Worm (Caenorhabditis elegans) whole organism, L3 larva: ENCODE measurements around the gene irld-24.

ENCODE experiments used
- R02D3.7 ChIP-seq: fragments of 150-350 bp; optimal IDR thresholded peaks from 2 replicates; lab custom pipeline; 2014; ENCODE audit warnings: missing biosample characterization, missing genetic modification characterization
- ZK546.5 ChIP-seq: sonication (generic microtip); optimal IDR thresholded peaks from 2 replicates; lab custom pipeline; 2017; ENCODE audit warnings: missing biosample characterization, missing genetic modification characterization
- aly-2 ChIP-seq: fragments of 150-350 bp; optimal IDR thresholded peaks from 2 replicates; lab custom pipeline; 2014; ENCODE audit warnings: missing biosample characterization, missing genetic modification characterization
- ama-1 ChIP-seq: fragments of 150-350 bp; optimal IDR thresholded peaks from 2 replicates; lab custom pipeline; 2018
- ceh-82 ChIP-seq: fragments of 150-350 bp; optimal IDR thresholded peaks from 2 replicates; lab custom pipeline; 2014; ENCODE audit warnings: missing biosample characterization, missing genetic modification characterization
- egl-5 ChIP-seq: fragments of 150-350 bp; optimal IDR thresholded peaks from 2 replicates; lab custom pipeline; 2017; ENCODE audit warnings: missing biosample characterization, missing genetic modification reagents, missing genetic modification characterization, inconsistent platforms
- elt-1 ChIP-seq: fragments of 150-350 bp; optimal IDR thresholded peaks from 2 replicates; lab custom pipeline; 2014; ENCODE audit warnings: missing biosample characterization, missing genetic modification characterization
- elt-2 ChIP-seq: sonication (generic microtip); optimal IDR thresholded peaks from 2 replicates; lab custom pipeline; 2016; ENCODE audit warnings: missing genetic modification reagents, mild to moderate bottlenecking, missing genetic modification characterization, missing compliant biosample characterization
- elt-3 ChIP-seq, 3 experiments: fragments of 150-350 bp in 1 of 3; sonication (generic microtip) in 2 of 3; optimal IDR thresholded peaks; 2 replicates in 2 of 3; 4 replicates in 1 of 3; lab custom pipeline; 2014 to 2017; ENCODE audit warnings: missing biosample characterization in 3 of 3, missing genetic modification characterization in 3 of 3
- fos-1 ChIP-seq: fragments of 150-350 bp; optimal IDR thresholded peaks from 2 replicates; lab custom pipeline; 2014; ENCODE audit warnings: missing biosample characterization, missing genetic modification characterization
- lin-15B ChIP-seq: fragments of 150-350 bp; optimal IDR thresholded peaks from 2 replicates; lab custom pipeline; 2014; ENCODE audit warnings: missing biosample characterization, missing genetic modification characterization
- lin-39 ChIP-seq: fragments of 150-350 bp; optimal IDR thresholded peaks from 2 replicates; lab custom pipeline; 2018; ENCODE audit warnings: missing biosample characterization, missing genetic modification reagents, missing genetic modification characterization
- lsy-12 ChIP-seq: sonication (generic microtip); optimal IDR thresholded peaks from 2 replicates; lab custom pipeline; 2016; ENCODE audit warnings: mild to moderate bottlenecking, missing genetic modification characterization, missing compliant biosample characterization
- mml-1 ChIP-seq: fragments of 150-350 bp; sonication (generic microtip); optimal IDR thresholded peaks from 3 replicates; lab custom pipeline; 2014; ENCODE audit warnings: missing biosample characterization, missing genetic modification characterization
- nfya-1 ChIP-seq: sonication (generic microtip); optimal IDR thresholded peaks from 2 replicates; lab custom pipeline; 2017; ENCODE audit warnings: missing genetic modification characterization, mild to moderate bottlenecking, missing compliant biosample characterization, antibody characterized with exemption, moderate library complexity; ENCODE audit not compliant: insufficient read depth
- nhr-12 ChIP-seq: fragments of 150-350 bp; optimal IDR thresholded peaks from 2 replicates; lab custom pipeline; 2014; ENCODE audit warnings: missing biosample characterization, missing genetic modification characterization
- nhr-23 ChIP-seq: fragments of 150-350 bp; optimal IDR thresholded peaks from 2 replicates; lab custom pipeline; 2014; ENCODE audit warnings: missing biosample characterization, missing genetic modification reagents, missing genetic modification characterization
- nhr-237 ChIP-seq: fragments of 150-350 bp; optimal IDR thresholded peaks from 2 replicates; lab custom pipeline; 2014; ENCODE audit warnings: missing biosample characterization, missing genetic modification characterization
- nhr-25 ChIP-seq: sonication (generic microtip); optimal IDR thresholded peaks from 2 replicates; lab custom pipeline; 2017; ENCODE audit warnings: missing biosample characterization, missing genetic modification characterization
- nhr-28 ChIP-seq: fragments of 150-350 bp; optimal IDR thresholded peaks from 2 replicates; lab custom pipeline; 2014; ENCODE audit warnings: missing biosample characterization, missing genetic modification characterization
- nhr-43 ChIP-seq: sonication (generic microtip); optimal IDR thresholded peaks from 2 replicates; lab custom pipeline; 2016; ENCODE audit warnings: mild to moderate bottlenecking, missing genetic modification characterization, missing compliant biosample characterization; ENCODE audit not compliant: poor library complexity, severe bottlenecking
- nhr-67 ChIP-seq: fragments of 150-350 bp; optimal IDR thresholded peaks from 2 replicates; lab custom pipeline; 2014; ENCODE audit warnings: missing biosample characterization, missing genetic modification characterization
- nhr-76 ChIP-seq: fragments of 150-350 bp; sonication (generic microtip); optimal IDR thresholded peaks from 5 replicates; lab custom pipeline; 2014; ENCODE audit warnings: missing biosample characterization, missing genetic modification characterization
- nhr-77 ChIP-seq: fragments of 150-350 bp; optimal IDR thresholded peaks from 2 replicates; lab custom pipeline; 2014; ENCODE audit warnings: missing biosample characterization, missing genetic modification characterization
- pha-4 ChIP-seq: fragments of 150-350 bp; optimal IDR thresholded peaks from 2 replicates; lab custom pipeline; 2014; ENCODE audit warnings: missing biosample characterization, missing genetic modification reagents, missing genetic modification characterization
- pqm-1 ChIP-seq: fragments of 150-350 bp; optimal IDR thresholded peaks from 2 replicates; lab custom pipeline; 2017; ENCODE audit warnings: missing biosample characterization, missing genetic modification characterization, inconsistent platforms
- sea-2 ChIP-seq: fragments of 150-350 bp; sonication (generic microtip); optimal IDR thresholded peaks from 4 replicates; lab custom pipeline; 2014; ENCODE audit warnings: missing biosample characterization, missing genetic modification reagents, missing genetic modification characterization
- snpc-4 ChIP-seq: fragments of 150-350 bp; optimal IDR thresholded peaks from 2 replicates; lab custom pipeline; 2014; ENCODE audit warnings: missing biosample characterization, missing genetic modification characterization
- tbx-2 ChIP-seq: sonication (generic microtip); optimal IDR thresholded peaks from 2 replicates; lab custom pipeline; 2016; ENCODE audit warnings: mild to moderate bottlenecking, missing genetic modification characterization, missing compliant biosample characterization
- unc-39 ChIP-seq: sonication (generic microtip); optimal IDR thresholded peaks from 4 replicates; lab custom pipeline; 2017; ENCODE audit warnings: missing biosample characterization, missing genetic modification characterization
- unc-62 ChIP-seq: fragments of 150-350 bp; sonication (generic microtip); optimal IDR thresholded peaks from 4 replicates; lab custom pipeline; 2014; ENCODE audit warnings: missing biosample characterization, missing genetic modification reagents, missing genetic modification characterization
- zag-1 ChIP-seq: fragments of 150-350 bp; optimal IDR thresholded peaks from 2 replicates; lab custom pipeline; 2014; ENCODE audit warnings: missing biosample characterization, missing genetic modification characterization

Gene irld-24

DNA sequence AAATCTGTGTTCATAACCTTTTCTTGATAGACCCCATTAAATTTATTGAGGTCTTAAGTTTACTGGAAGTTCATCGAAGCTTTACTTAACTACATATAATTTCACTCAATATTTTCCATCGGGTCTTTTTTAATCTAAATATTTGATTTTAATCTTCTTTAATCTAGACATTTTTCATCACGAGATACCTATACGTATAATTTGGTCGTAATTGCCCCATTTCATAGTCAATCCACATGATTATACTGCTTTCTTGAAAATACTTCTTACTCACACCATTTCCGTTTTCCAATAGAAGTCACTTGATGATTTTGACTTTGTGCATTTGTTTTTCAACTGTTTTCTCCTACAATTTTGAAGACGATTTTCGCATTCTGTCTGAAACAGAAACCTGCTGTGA, at the start of gene irld-24:
TSS of gene irld-24 (plus strand) at position 301 of the 400 bp plus-strand sequence.
- no peak for TF ChIP-seq zag-1 (tag; lab: Kevin White, UChicago)
- no peak for TF ChIP-seq nhr-76 (tag; lab: Kevin White, UChicago)
- no peak for TF ChIP-seq nhr-67 (tag; lab: Kevin White, UChicago)
- no peak for TF ChIP-seq tbx-2 (tag; lab: Kevin White, UChicago)
- no peak for TF ChIP-seq mml-1 (tag; lab: Kevin White, UChicago)
- TF ChIP-seq sea-2 (GFP tag; lab: Kevin White, UChicago) = no peak
- no peak for TF ChIP-seq snpc-4
- TF ChIP-seq egl-5 = no peak
- no peak for TF ChIP-seq lin-15B
- TF ChIP-seq pha-4 (tag; lab: Kevin White, UChicago) = no peak
- TF ChIP-seq elt-3 (tag; optimal IDR thresholded peaks at IDR 0.05; lab: Kevin White, UChicago) = no peak
- TF ChIP-seq aly-2 (tag; lab: Kevin White, UChicago) = no peak
- TF ChIP-seq unc-62 (GFP tag; lab: Kevin White, UChicago) = no peak
- no peak for TF ChIP-seq ceh-82

DNA sequence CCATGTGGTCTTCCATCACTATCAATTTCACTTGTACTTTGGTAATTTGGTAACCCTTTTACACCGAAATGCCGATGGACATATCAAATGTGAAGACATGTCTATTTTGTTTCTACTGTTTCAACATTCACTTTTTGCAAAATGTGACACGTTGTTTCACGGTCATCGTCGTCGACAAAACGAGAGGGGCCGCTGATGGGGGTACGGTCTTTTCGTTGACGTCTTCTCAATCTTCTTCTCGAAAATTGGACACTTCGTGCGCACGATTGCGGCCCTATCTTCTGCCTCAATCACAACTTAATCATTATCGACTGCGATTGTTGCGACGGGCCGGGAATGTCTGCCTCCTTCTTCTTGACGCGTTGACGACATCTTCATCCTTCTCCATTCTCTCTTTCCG, 49.7 kb upstream of the irld-24 start:
- peak; percentile 21 for TF ChIP-seq lsy-12 (tag; lab: Kevin White, UChicago)
- TF ChIP-seq sea-2 (GFP tag; lab: Kevin White, UChicago) = no peak
- no peak for TF ChIP-seq pha-4 (tag; lab: Kevin White, UChicago)
- TF ChIP-seq fos-1 = no peak
- no peak for TF ChIP-seq unc-62 (GFP tag; lab: Kevin White, UChicago)
- TF ChIP-seq nhr-25 (tag; lab: Kevin White, UChicago) = peak; percentile 30
- peak; percentile 34 for TF ChIP-seq nhr-43 (tag; lab: Kevin White, UChicago)
- TF ChIP-seq nhr-23 = peak; percentile 26
- TF ChIP-seq ceh-82 = no peak
- TF ChIP-seq elt-3 (tag; optimal IDR thresholded peaks at IDR 0.05; lab: Kevin White, UChicago) = peak in 2 of 3 experiments; percentile 12 to 59

DNA sequence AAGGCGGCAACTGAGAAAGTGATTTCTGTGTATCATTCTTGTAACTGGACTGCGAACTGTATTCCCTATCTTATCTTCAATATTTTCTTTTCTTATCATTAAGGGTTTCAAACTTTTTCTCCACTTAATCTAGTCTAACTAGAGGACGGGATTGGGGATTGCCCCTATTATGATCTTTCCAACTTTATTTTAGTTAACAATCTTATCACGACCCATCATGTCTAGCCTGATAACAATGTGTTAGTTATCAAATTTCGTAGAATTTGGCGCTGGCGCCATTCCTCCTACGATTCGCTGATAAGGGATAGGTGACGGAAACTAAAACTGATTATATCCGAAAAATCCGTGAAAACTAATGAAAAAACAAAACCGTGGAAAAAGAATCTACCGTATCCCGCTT, 49.1 kb upstream of the irld-24 start:
- TF ChIP-seq pqm-1 (tag; lab: Kevin White, UChicago) (peak; percentile 94), elt-1 (tag; lab: Kevin White, UChicago) (no peak), elt-3 (tag; optimal IDR thresholded peaks at IDR 0.05; lab: Kevin White, UChicago) (peak; percentile 69 to 99 (median 78)), nhr-67 (tag; lab: Kevin White, UChicago) (no peak), sea-2 (GFP tag; lab: Kevin White, UChicago) (no peak), elt-2 (tag; lab: Kevin White, UChicago) (peak; percentile 85), R02D3.7 (tag; lab: Kevin White, UChicago) (peak; percentile 66), nfya-1 (no peak), nhr-76 (tag; lab: Kevin White, UChicago) (no peak), nhr-43 (tag; lab: Kevin White, UChicago) (no peak)

DNA sequence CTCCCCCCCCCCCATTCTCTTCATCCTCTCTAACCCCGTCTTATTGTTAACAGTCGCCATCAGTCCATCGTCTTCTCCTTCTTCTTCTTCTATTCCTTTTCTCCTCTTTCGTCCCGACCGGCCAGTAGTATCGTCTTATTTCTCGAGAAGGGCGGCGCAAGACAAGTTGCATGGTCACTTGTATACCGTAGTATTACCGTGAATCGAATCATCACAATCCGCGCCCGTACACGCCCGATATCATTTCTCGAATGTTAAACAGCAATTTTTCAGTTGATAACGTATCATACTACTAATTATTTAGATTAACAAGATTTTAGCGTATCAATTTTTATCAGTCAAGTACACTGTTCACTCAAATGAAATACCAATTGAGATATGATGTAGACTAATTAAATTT, 48.5 kb upstream of the irld-24 start:
- TF ChIP-seq nhr-23 = peak; percentile 39
- TF ChIP-seq nhr-43 (tag; lab: Kevin White, UChicago) = no peak
- TF ChIP-seq nfya-1 = peak; percentile 40
- TF ChIP-seq nhr-25 (tag; lab: Kevin White, UChicago) = peak; percentile 25
- TF ChIP-seq elt-3 (tag; optimal IDR thresholded peaks at IDR 0.05; lab: Kevin White, UChicago) = peak; percentile 83 to 98 (median 92)
- no peak for TF ChIP-seq unc-39

DNA sequence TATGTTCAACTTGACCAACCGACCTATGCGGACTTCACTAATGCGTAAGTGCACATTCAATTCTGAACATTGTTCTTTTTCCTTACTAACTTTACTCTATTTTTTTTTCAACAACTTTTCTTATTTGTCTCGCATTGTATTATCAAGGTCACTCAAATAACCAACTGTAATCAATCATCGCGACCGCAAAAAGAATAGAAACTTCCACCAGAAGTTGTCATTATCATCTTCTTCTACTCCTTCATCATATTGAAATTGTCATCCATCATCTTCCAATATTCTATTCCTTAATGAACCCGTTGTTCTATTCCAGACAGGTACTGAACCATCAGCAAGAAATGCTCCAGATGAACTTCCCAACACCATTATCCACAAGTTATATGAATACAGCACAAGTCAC, 47.0 kb upstream of the irld-24 start:
- no peak for TF ChIP-seq ama-1 (lab: Kevin White, UChicago)
- TF ChIP-seq pqm-1 (tag; lab: Kevin White, UChicago) = no peak
- TF ChIP-seq nhr-43 (tag; lab: Kevin White, UChicago) = peak; percentile 53
- TF ChIP-seq nhr-77 (tag; lab: Kevin White, UChicago) = no peak
- no peak for TF ChIP-seq snpc-4
- no peak for TF ChIP-seq ZK546.5 (tag; lab: Kevin White, UChicago)
- peak in 1 of 3 experiments; percentile 46 for TF ChIP-seq elt-3 (tag; optimal IDR thresholded peaks at IDR 0.05; lab: Kevin White, UChicago)
- no peak for TF ChIP-seq tbx-2 (tag; lab: Kevin White, UChicago)
- peak; percentile 79 for TF ChIP-seq nhr-23
- no peak for TF ChIP-seq unc-39
- no peak for TF ChIP-seq nhr-28
- TF ChIP-seq elt-2 (tag; lab: Kevin White, UChicago) = no peak
- TF ChIP-seq zag-1 (tag; lab: Kevin White, UChicago) = no peak
- TF ChIP-seq nhr-25 (tag; lab: Kevin White, UChicago) = peak; percentile 40
- TF ChIP-seq, all 47 proteins: peak for 4

DNA sequence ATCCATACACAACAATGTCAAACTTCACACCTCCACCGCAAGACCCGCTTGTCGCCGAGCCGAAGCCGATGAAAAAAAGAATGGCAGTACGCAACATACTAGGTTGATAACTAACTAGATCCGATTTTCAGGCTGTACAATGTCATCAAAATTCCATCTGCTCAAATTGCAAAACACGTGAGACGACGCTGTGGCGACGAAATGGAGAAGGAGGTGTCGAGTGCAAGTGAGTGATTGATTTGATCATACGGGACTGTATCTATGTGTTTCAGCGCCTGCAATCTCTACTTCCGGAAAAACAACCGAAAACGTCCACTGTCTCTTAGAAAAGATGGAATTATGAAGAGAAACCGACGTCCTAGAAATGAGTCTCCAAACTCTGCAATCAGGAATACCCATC, 46.1 kb upstream of the irld-24 start:
- no peak for TF ChIP-seq nhr-76 (tag; lab: Kevin White, UChicago)
- TF ChIP-seq nhr-12 = no peak
- TF ChIP-seq elt-3 (tag; optimal IDR thresholded peaks at IDR 0.05; lab: Kevin White, UChicago) = peak in 1 of 3 experiments; percentile 86
- no peak for TF ChIP-seq nhr-237
- no peak for TF ChIP-seq lin-39 (tag; lab: Kevin White, UChicago)
- TF ChIP-seq nhr-43 (tag; lab: Kevin White, UChicago) = no peak
- TF ChIP-seq, all 47 proteins: peak for 1
